Fruit fly (Drosophila melanogaster): ENCODE results near the gene CG9269.

Gene CG9269

dm6 chr3R:13659865-13660738 lies 44.4 kb downstream of the CG9269 start, which contains the start of gene Hrb87F:
Gene Hrb87F, minus strand, starts transcription at chr3R:13660531.
- no peak for TF ChIP-seq noc (tag; optimal IDR thresholded peaks at IDR 0.05)

- peak; percentile 71 for TF ChIP-seq noc (tag; optimal IDR thresholded peaks at IDR 0.05)
Measured at dm6 chr3R:13660924-13661659, 45.4 kb downstream of the CG9269 start, which contains the start of gene B52. Gene B52, plus strand, starts transcription at chr3R:13661311.

dm6 chr3R:13662149-13662548 lies 46.4 kb downstream of the CG9269 start:
- no peak for TF ChIP-seq noc (tag; optimal IDR thresholded peaks at IDR 0.05)

- TF ChIP-seq noc (tag; optimal IDR thresholded peaks at IDR 0.05), result no peak
Measured at dm6 chr3R:13665992-13666391, 50.3 kb downstream of the CG9269 start.
